Worm (Caenorhabditis elegans) whole organism, late embryonic: ENCODE data around the gene F08D12.3.

Experiments used
- ama-1 ChIP-seq: fragments of 150-350 bp; optimal IDR thresholded peaks from 2 replicates; lab custom pipeline; 2014
- dmd-4 ChIP-seq: sonication (generic microtip); optimal IDR thresholded peaks from 2 replicates; lab custom pipeline; 2016; ENCODE audit warnings: borderline replicate concordance, missing genetic modification characterization, missing compliant biosample characterization
- ets-4 ChIP-seq: sonication (generic microtip); optimal IDR thresholded peaks from 2 replicates; lab custom pipeline; 2016; ENCODE audit warnings: missing genetic modification characterization, missing compliant biosample characterization
- fkh-6 ChIP-seq: sonication (generic microtip); optimal IDR thresholded peaks from 2 replicates; lab custom pipeline; 2016; ENCODE audit warnings: missing genetic modification characterization, missing compliant biosample characterization
- hlh-13 ChIP-seq: fragments of 200-800 bp; sonication (Bioruptor generic); optimal IDR thresholded peaks from 2 replicates; lab custom pipeline; 2018; ENCODE audit warnings: mild to moderate bottlenecking, missing genetic modification characterization, missing compliant biosample characterization
- lin-11 ChIP-seq: fragments of 200-800 bp; sonication (Bioruptor generic); optimal IDR thresholded peaks from 2 replicates; lab custom pipeline; 2018; ENCODE audit warnings: mild to moderate bottlenecking, missing genetic modification characterization, missing compliant biosample characterization
- nhr-11 ChIP-seq: fragments of 150-350 bp; optimal IDR thresholded peaks from 2 replicates; lab custom pipeline; 2014; ENCODE audit warnings: missing biosample characterization, missing genetic modification characterization
- odd-2 ChIP-seq: sonication (generic microtip); optimal IDR thresholded peaks from 2 replicates; lab custom pipeline; 2017; ENCODE audit warnings: antibody characterized with exemption, mild to moderate bottlenecking, missing genetic modification characterization, missing compliant biosample characterization
- pha-4 ChIP-seq: fragments of 150-350 bp; optimal IDR thresholded peaks from 2 replicates; lab custom pipeline; 2018; ENCODE audit warnings: missing biosample characterization, missing genetic modification reagents, missing genetic modification characterization
- syd-9 ChIP-seq: sonication (generic microtip); optimal IDR thresholded peaks from 2 replicates; lab custom pipeline; 2016; ENCODE audit warnings: mild to moderate bottlenecking, missing genetic modification characterization, moderate library complexity, missing compliant biosample characterization
- tbx-2 ChIP-seq: sonication (generic microtip); optimal IDR thresholded peaks from 2 replicates; lab custom pipeline; 2016; ENCODE audit warnings: missing genetic modification characterization, missing compliant biosample characterization
- unc-55 ChIP-seq: sonication (generic microtip); optimal IDR thresholded peaks from 2 replicates; lab custom pipeline; 2017; ENCODE audit warnings: missing biosample characterization, missing genetic modification reagents, missing genetic modification characterization

DNA sequence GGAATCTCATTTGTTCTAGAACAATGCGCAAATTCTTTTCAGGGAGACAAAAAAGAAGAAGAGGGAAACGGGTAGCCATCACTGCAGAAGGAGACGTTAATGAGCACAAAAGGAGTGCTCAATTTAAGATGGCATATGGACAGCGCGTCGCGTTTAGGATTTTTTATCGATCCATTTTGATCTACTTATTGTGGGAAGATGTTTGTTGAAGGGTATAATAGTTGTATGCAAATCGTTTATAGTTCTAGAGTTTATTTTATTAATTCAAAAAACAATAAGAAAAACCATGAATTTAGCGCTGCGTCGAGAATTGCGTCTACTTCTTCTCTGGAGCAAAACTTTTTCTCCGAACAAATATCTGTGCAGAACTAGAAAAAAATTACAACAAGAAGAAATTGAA, 5.8 kb upstream of the F08D12.3 start, which contains the start of gene sdz-9:
- no peak for TF ChIP-seq ama-1 (lab: Kevin White, UChicago)
- TF ChIP-seq odd-2, result no peak
- TF ChIP-seq dmd-4 (tag; lab: Kevin White, UChicago), result no peak
- no peak for TF ChIP-seq nhr-11 (tag; lab: Kevin White, UChicago)
- TF ChIP-seq pha-4, result no peak
- no peak for TF ChIP-seq syd-9
- no peak for TF ChIP-seq lin-11 (tag; lab: Kevin White, UChicago)
- TF ChIP-seq fkh-6 (tag; lab: Kevin White, UChicago), result no peak
- TF ChIP-seq ets-4, result no peak
- TF ChIP-seq tbx-2, result no peak
- TF ChIP-seq hlh-13 (GFP tag; lab: Kevin White, UChicago), result no peak
- TF ChIP-seq unc-55 (GFP tag; lab: Kevin White, UChicago), result no peak
